Worm (Caenorhabditis elegans) whole organism, L4/young adult: ENCODE data around the gene fut-6.

ENCODE experiments used
- dao-5 ChIP-seq: sonication (generic microtip); optimal IDR thresholded peaks from 2 replicates; lab custom pipeline; 2016; ENCODE audit warnings: missing genotype, missing genetic modification characterization, moderate library complexity, missing compliant biosample characterization
- him-1 ChIP-seq: sonication (generic microtip); optimal IDR thresholded peaks from 2 replicates; lab custom pipeline; 2016; ENCODE audit warnings: missing genotype, missing genetic modification reagents, missing genetic modification characterization, missing compliant biosample characterization

DNA sequence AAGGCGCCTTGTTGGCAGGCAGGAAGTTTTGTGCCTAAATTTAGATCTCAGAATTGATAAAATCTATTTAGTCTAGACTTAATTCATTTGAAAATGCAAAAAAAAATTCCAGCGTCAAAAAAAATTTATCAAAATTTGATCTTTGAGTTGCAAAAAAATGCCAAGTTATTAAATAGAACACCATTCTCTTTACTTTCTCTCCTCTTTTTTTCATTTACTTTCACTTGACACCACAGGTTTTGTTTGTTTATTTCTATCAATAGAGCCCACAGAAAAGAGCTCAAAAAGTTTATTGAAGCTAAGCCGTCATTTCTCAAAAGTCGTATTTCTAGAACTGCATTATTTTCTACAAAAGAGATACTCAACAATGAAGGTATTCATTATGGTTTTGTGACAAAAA lies 43.0 kb downstream of the fut-6 start, which contains the start of gene pqn-35:
- TF ChIP-seq him-1 (tag; lab: Kevin White, UChicago): no peak
- TF ChIP-seq dao-5 (tag; lab: Kevin White, UChicago): no peak
